Worm (Caenorhabditis elegans) whole organism, L2 larva: ENCODE measurements around the gene B0554.5.

Experiments used
- lin-13 ChIP-seq: fragments of 150-350 bp; optimal IDR thresholded peaks from 2 replicates; lab custom pipeline; 2014; ENCODE audit warnings: missing biosample characterization, missing genetic modification reagents, missing genetic modification characterization
- mbf-1 ChIP-seq: sonication (generic microtip); optimal IDR thresholded peaks from 2 replicates; lab custom pipeline; 2017; ENCODE audit warnings: missing biosample characterization, missing genetic modification characterization
- nhr-12 ChIP-seq: fragments of 150-350 bp; optimal IDR thresholded peaks from 2 replicates; lab custom pipeline; 2014; ENCODE audit warnings: missing biosample characterization, missing genetic modification characterization
- sma-3 ChIP-seq: sonication (generic microtip); optimal IDR thresholded peaks from 2 replicates; lab custom pipeline; 2016; ENCODE audit warnings: missing genetic modification reagents, missing genetic modification characterization, missing compliant biosample characterization

- TF ChIP-seq sma-3, result no peak
- no peak for TF ChIP-seq lin-13
- no peak for TF ChIP-seq nhr-12 (tag; lab: Kevin White, UChicago)
- TF ChIP-seq mbf-1 (tag; lab: Kevin White, UChicago), result no peak
Observed at ce11 chrV:457839-458238, 33.6 kb downstream of the B0554.5 start.
